Worm (Caenorhabditis elegans) whole organism, L1 larva: ENCODE measurements around the gene amx-3.

Source experiments
- ama-1 ChIP-seq: fragments of 150-350 bp; optimal IDR thresholded peaks from 2 replicates; lab custom pipeline; 2014
- rnt-1 ChIP-seq: sonication (generic microtip); optimal IDR thresholded peaks from 2 replicates; lab custom pipeline; 2016; ENCODE audit warnings: mild to moderate bottlenecking, missing genetic modification characterization, moderate library complexity, missing compliant biosample characterization

The amx-3 gene

DNA sequence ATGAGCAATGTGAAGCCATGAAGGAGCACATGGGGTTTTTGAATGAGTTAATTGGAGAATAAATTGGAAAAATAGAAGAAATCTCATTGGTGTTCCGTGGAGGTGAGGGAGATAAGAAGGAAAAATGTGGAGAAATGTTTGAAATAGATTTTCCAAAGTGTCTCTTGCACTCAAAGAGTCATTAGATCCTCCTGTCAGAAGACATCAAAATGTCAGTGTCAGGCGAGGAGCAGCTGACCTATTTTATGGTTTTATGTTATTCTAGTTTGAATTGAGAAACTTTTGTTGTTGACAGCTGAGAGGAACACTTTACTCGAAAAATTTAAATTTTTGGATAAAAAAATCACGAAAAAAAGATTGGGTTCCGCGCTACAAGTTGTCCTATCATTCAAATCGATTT lies 52.9 kb downstream of the amx-3 start, which contains the start of gene clec-264:
Gene clec-264, minus strand, starts transcription at position 122 of the 400 bp plus-strand sequence.
- TF ChIP-seq ama-1 (lab: Kevin White, UChicago) (no peak), rnt-1 (tag; lab: Kevin White, UChicago) (peak; percentile 45)
